Fruit fly (Drosophila melanogaster): ENCODE measurements around the gene Prps.

The Prps gene

dm6 chr3L:9638971-9639370 is 57.5 kb downstream of the Prps start, which contains the start of gene CG18179:
Gene CG18179 (plus strand): TSS chr3L:9639271.
- TF ChIP-seq noc (tag; optimal IDR thresholded peaks at IDR 0.05) = no peak

- TF ChIP-seq noc (tag; optimal IDR thresholded peaks at IDR 0.05) = no peak
Measured at dm6 chr3L:9637812-9638211, 58.7 kb downstream of the Prps start, which contains the start of gene CG8329. Gene CG8329 (plus strand): TSS chr3L:9638112.

Data from whole organism, larva.